Worm (Caenorhabditis elegans) whole organism, L1 larva: Measurements from ENCODE around the gene srbc-68.

Experiments
- C04F5.9 ChIP-seq: sonication (generic microtip); optimal IDR thresholded peaks from 2 replicates; lab custom pipeline; 2016; ENCODE audit warnings: missing genetic modification characterization, missing compliant biosample characterization
- C34B4.2 ChIP-seq: sonication (generic microtip); optimal IDR thresholded peaks from 2 replicates; lab custom pipeline; 2017; ENCODE audit warnings: mild to moderate bottlenecking, missing genetic modification characterization, missing compliant biosample characterization
- aly-2 ChIP-seq: fragments of 150-350 bp; optimal IDR thresholded peaks from 2 replicates; lab custom pipeline; 2014; ENCODE audit warnings: missing biosample characterization, missing genetic modification characterization
- blmp-1 ChIP-seq: fragments of 150-350 bp; optimal IDR thresholded peaks from 2 replicates; lab custom pipeline; 2014; ENCODE audit warnings: missing biosample characterization, missing genetic modification characterization
- ceh-63 ChIP-seq: fragments of 200-800 bp; sonication (Bioruptor generic); optimal IDR thresholded peaks from 2 replicates; lab custom pipeline; 2018; ENCODE audit warnings: mild to moderate bottlenecking, missing genetic modification characterization, missing compliant biosample characterization
- ceh-8 ChIP-seq: fragments of 200-800 bp; sonication (Bioruptor generic); optimal IDR thresholded peaks from 2 replicates; lab custom pipeline; 2018; ENCODE audit warnings: mild to moderate bottlenecking, missing genetic modification characterization, moderate library complexity, missing compliant biosample characterization
- ceh-88 ChIP-seq: fragments of 200-800 bp; sonication (Bioruptor generic); IDR thresholded peaks from 2 replicates; pipeline ENCODE4 v1.3.6; 2022; ENCODE audit warnings: missing genetic modification characterization, missing compliant biosample characterization
- dsc-1 ChIP-seq: sonication (generic microtip); optimal IDR thresholded peaks from 2 replicates; lab custom pipeline; 2016; ENCODE audit warnings: mild to moderate bottlenecking, missing genetic modification characterization, missing compliant biosample characterization
- efl-1 ChIP-seq, 4 experiments: fragments of 150-350 bp; optimal IDR thresholded peaks in 3 of 4; peaks in 1 of 4; 1 replicate in 1 of 4; 2 replicates in 3 of 4; lab custom pipeline; 2014; ENCODE audit warnings: missing biosample characterization in 2 of 4, missing genetic modification characterization in 2 of 4, missing genetic modification reagents in 2 of 4
- efl-3 ChIP-seq: fragments of 200-800 bp; sonication (Bioruptor generic); optimal IDR thresholded peaks from 2 replicates; lab custom pipeline; 2018; ENCODE audit warnings: mild to moderate bottlenecking, missing genetic modification characterization, missing compliant biosample characterization
- egl-13 ChIP-seq: sonication (generic microtip); optimal IDR thresholded peaks from 2 replicates; lab custom pipeline; 2016; ENCODE audit warnings: missing genotype, missing genetic modification reagents, missing genetic modification characterization, missing compliant biosample characterization
- egl-27 ChIP-seq, 2 experiments: fragments of 150-350 bp in 1 of 2; sonication (generic microtip); optimal IDR thresholded peaks; 3 replicates each; lab custom pipeline; 2017 to 2018; ENCODE audit warnings: missing biosample characterization in 2 of 2, missing genetic modification characterization in 2 of 2, missing genetic modification reagents in 2 of 2
- elt-3 ChIP-seq, 6 experiments: fragments of 150-350 bp in 1 of 6; sonication (generic microtip); optimal IDR thresholded peaks; 2 replicates each; lab custom pipeline; 2017 to 2018; ENCODE audit warnings: missing biosample characterization in 6 of 6, missing genetic modification characterization in 6 of 6, inconsistent platforms in 1 of 6
- fos-1 ChIP-seq: fragments of 150-350 bp; optimal IDR thresholded peaks from 2 replicates; lab custom pipeline; 2014; ENCODE audit warnings: missing biosample characterization, missing genetic modification characterization
- hlh-17 ChIP-seq: fragments of 200-800 bp; sonication (Bioruptor generic); optimal IDR thresholded peaks from 2 replicates; lab custom pipeline; 2018; ENCODE audit warnings: missing genetic modification characterization, mild to moderate bottlenecking, missing compliant biosample characterization, moderate library complexity, borderline replicate concordance
- hlh-4 ChIP-seq: sonication (generic microtip); optimal IDR thresholded peaks from 2 replicates; lab custom pipeline; 2016; ENCODE audit warnings: mild to moderate bottlenecking, missing genetic modification characterization, missing compliant biosample characterization
- jun-1 ChIP-seq: fragments of 150-350 bp; optimal IDR thresholded peaks from 2 replicates; lab custom pipeline; 2014; ENCODE audit warnings: missing biosample characterization, missing genetic modification reagents, missing genetic modification characterization
- lin-15B ChIP-seq: fragments of 150-350 bp; sonication (generic microtip); optimal IDR thresholded peaks from 3 replicates; lab custom pipeline; 2014; ENCODE audit warnings: missing biosample characterization, missing genetic modification characterization
- lin-35 ChIP-seq, 2 experiments: fragments of 150-350 bp; optimal IDR thresholded peaks; 2 replicates each; lab custom pipeline; 2014; ENCODE audit warnings: missing biosample characterization in 2 of 2, missing genetic modification characterization in 2 of 2, missing genetic modification reagents in 2 of 2
- lin-39 ChIP-seq: fragments of 150-350 bp; optimal IDR thresholded peaks from 2 replicates; lab custom pipeline; 2014; ENCODE audit warnings: missing biosample characterization, missing genetic modification reagents, missing genetic modification characterization
- mab-9 ChIP-seq: fragments of 200-800 bp; sonication (Bioruptor generic); IDR thresholded peaks from 2 replicates; pipeline ENCODE4 v1.3.6; 2022; ENCODE audit warnings: missing genetic modification reagents, missing genetic modification characterization, missing compliant biosample characterization
- mdl-1 ChIP-seq, 2 experiments: fragments of 150-350 bp; optimal IDR thresholded peaks; 2 replicates each; lab custom pipeline; 2014 to 2017; ENCODE audit warnings: missing biosample characterization in 2 of 2, missing genetic modification characterization in 2 of 2, inconsistent platforms in 1 of 2
- mep-1 ChIP-seq: fragments of 150-350 bp; optimal IDR thresholded peaks from 2 replicates; lab custom pipeline; 2014; ENCODE audit warnings: missing biosample characterization, missing genetic modification characterization
- nhr-11 ChIP-seq: fragments of 150-350 bp; optimal IDR thresholded peaks from 2 replicates; lab custom pipeline; 2014; ENCODE audit warnings: missing biosample characterization, missing genetic modification characterization
- nhr-12 ChIP-seq: sonication (generic microtip); optimal IDR thresholded peaks from 2 replicates; lab custom pipeline; 2017; ENCODE audit warnings: missing biosample characterization, missing genetic modification characterization
- nhr-19 ChIP-seq: fragments of 200-800 bp; sonication (Bioruptor generic); conservative IDR thresholded peaks from 2 replicates; pipeline ENCODE4 v1.3.6; 2022; ENCODE audit warnings: missing genetic modification characterization, missing compliant biosample characterization
- nhr-237 ChIP-seq: fragments of 150-350 bp; optimal IDR thresholded peaks from 2 replicates; lab custom pipeline; 2014; ENCODE audit warnings: missing biosample characterization, missing genetic modification characterization
- nhr-47 ChIP-seq: sonication (generic microtip); optimal IDR thresholded peaks from 2 replicates; lab custom pipeline; 2016; ENCODE audit warnings: mild to moderate bottlenecking, missing genetic modification characterization, moderate library complexity, missing compliant biosample characterization
- nhr-85 ChIP-seq: sonication (generic microtip); peaks from one replicate; lab custom pipeline; 2016; ENCODE audit warnings: missing genetic modification characterization, inconsistent platforms, missing compliant biosample characterization
- pax-3 ChIP-seq: fragments of 200-800 bp; sonication (Bioruptor generic); optimal IDR thresholded peaks from 2 replicates; lab custom pipeline; 2018; ENCODE audit warnings: mild to moderate bottlenecking, missing genetic modification characterization, moderate library complexity, missing compliant biosample characterization
- pqm-1 ChIP-seq: sonication (generic microtip); optimal IDR thresholded peaks from 3 replicates; lab custom pipeline; 2017; ENCODE audit warnings: missing biosample characterization, missing genetic modification characterization
- rnt-1 ChIP-seq: sonication (generic microtip); optimal IDR thresholded peaks from 2 replicates; lab custom pipeline; 2016; ENCODE audit warnings: mild to moderate bottlenecking, missing genetic modification characterization, moderate library complexity, missing compliant biosample characterization
- snpc-4 ChIP-seq: fragments of 150-350 bp; optimal IDR thresholded peaks from 2 replicates; lab custom pipeline; 2014; ENCODE audit warnings: missing biosample characterization, missing genetic modification characterization
- snu-23 ChIP-seq: sonication (generic microtip); optimal IDR thresholded peaks from 2 replicates; lab custom pipeline; 2016; ENCODE audit warnings: missing genetic modification characterization, missing compliant biosample characterization
- sptf-1 ChIP-seq: fragments of 150-350 bp; optimal IDR thresholded peaks from 2 replicates; lab custom pipeline; 2014; ENCODE audit warnings: missing biosample characterization, missing genetic modification characterization
- swsn-7 ChIP-seq: sonication (generic microtip); optimal IDR thresholded peaks from 2 replicates; lab custom pipeline; 2016; ENCODE audit warnings: missing genetic modification characterization, missing compliant biosample characterization
- tbx-2 ChIP-seq: sonication (generic microtip); optimal IDR thresholded peaks from 2 replicates; lab custom pipeline; 2016; ENCODE audit warnings: missing genetic modification characterization, missing compliant biosample characterization
- unc-30 ChIP-seq: sonication (generic microtip); optimal IDR thresholded peaks from 2 replicates; lab custom pipeline; 2017; ENCODE audit warnings: missing biosample characterization, missing genetic modification characterization
- vab-15 ChIP-seq: sonication (generic microtip); optimal IDR thresholded peaks from 2 replicates; lab custom pipeline; 2017; ENCODE audit warnings: missing genotype, mild to moderate bottlenecking, missing genetic modification characterization, missing compliant biosample characterization
- zip-4 ChIP-seq: fragments of 200-800 bp; sonication (Bioruptor generic); optimal IDR thresholded peaks from 2 replicates; lab custom pipeline; 2018; ENCODE audit warnings: mild to moderate bottlenecking, missing genetic modification characterization, moderate library complexity, missing compliant biosample characterization
- ztf-11 ChIP-seq, 2 experiments: sonication (generic microtip); optimal IDR thresholded peaks; 2 replicates each; lab custom pipeline; 2016 to 2017; ENCODE audit warnings: missing genetic modification characterization in 2 of 2, missing biosample characterization in 1 of 2, missing compliant biosample characterization in 1 of 2
- ztf-4 ChIP-seq: fragments of 150-350 bp; optimal IDR thresholded peaks from 2 replicates; lab custom pipeline; 2014; ENCODE audit warnings: missing biosample characterization, missing genetic modification characterization

The srbc-68 gene

ce11 chrV:3546517-3546916 is at the start of gene srbc-68:
TSS of gene srbc-68 (minus strand) at chrV:3546617.
- TF ChIP-seq sptf-1 (no peak), dsc-1 (tag; lab: Kevin White, UChicago) (no peak), C34B4.2 (tag; lab: Kevin White, UChicago) (no peak), unc-30 (tag; lab: Kevin White, UChicago) (no peak)

- TF ChIP-seq elt-3 (tag; optimal IDR thresholded peaks at IDR 0.05; lab: Kevin White, UChicago) = no peak
- TF ChIP-seq nhr-12 (tag; lab: Kevin White, UChicago) = no peak
- TF ChIP-seq aly-2 (tag; lab: Kevin White, UChicago) = no peak
- TF ChIP-seq tbx-2 (tag; lab: Kevin White, UChicago) = no peak
- TF ChIP-seq vab-15 (tag; lab: Kevin White, UChicago) = no peak
- no peak for TF ChIP-seq nhr-85
- no peak for TF ChIP-seq nhr-19 (GFP tag; lab: Robert Waterston, UW)
- TF ChIP-seq sptf-1 = no peak
- TF ChIP-seq nhr-47 = no peak
- no peak for TF ChIP-seq egl-13 (tag; lab: Kevin White, UChicago)
- no peak for TF ChIP-seq lin-39 (tag; lab: Kevin White, UChicago)
- TF ChIP-seq ztf-4 (tag; lab: Kevin White, UChicago) = no peak
- no peak for TF ChIP-seq fos-1
- no peak for TF ChIP-seq efl-3 (GFP tag; lab: Kevin White, UChicago)
- TF ChIP-seq mep-1 = no peak
- TF ChIP-seq lin-35 (GFP tag; optimal IDR thresholded peaks at IDR 0.05; lab: Kevin White, UChicago) = no peak
- TF ChIP-seq blmp-1 (tag; lab: Kevin White, UChicago) = no peak
- no peak for TF ChIP-seq ztf-11 (tag; optimal IDR thresholded peaks at IDR 0.05; lab: Kevin White, UChicago)
Observed at ce11 chrV:3594936-3595335, 48.5 kb upstream of the srbc-68 start, which contains the start of gene srh-213. TSS of gene srh-213 (minus strand) at chrV:3595036.

DNA sequence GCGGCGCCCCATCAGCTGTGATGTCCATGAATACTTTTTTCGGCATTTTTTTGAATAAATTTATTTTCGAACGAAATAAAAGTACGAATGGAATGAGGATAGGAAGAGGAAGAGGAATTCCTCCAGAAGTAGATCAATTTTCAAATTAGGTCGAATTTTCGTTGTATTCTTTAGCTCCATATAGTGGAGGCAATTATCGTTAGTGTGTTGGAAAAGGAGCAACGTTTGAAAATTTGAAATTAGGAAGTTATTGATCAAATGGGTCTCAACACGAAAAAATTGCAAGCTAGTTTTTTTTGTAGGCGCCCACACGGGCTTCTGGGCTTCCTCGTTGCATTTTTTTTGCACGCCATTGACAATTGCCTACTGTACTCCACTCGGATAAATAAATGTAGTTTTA is 45.7 kb upstream of the srbc-68 start, which contains the start of gene T22F3.12:
TSS of gene T22F3.12 (minus strand) at position 101 of the 400 bp plus-strand sequence.
- TF ChIP-seq lin-39 (tag; lab: Kevin White, UChicago) (no peak), swsn-7 (tag; lab: Kevin White, UChicago) (no peak), pqm-1 (no peak), snpc-4 (no peak), pax-3 (tag; lab: Kevin White, UChicago) (no peak), lin-15B (tag; lab: Kevin White, UChicago) (no peak), ceh-63 (GFP tag; lab: Kevin White, UChicago) (no peak), snu-23 (no peak), nhr-237 (no peak), egl-27 (tag; optimal IDR thresholded peaks at IDR 0.05; lab: Kevin White, UChicago) (no peak), jun-1 (tag; lab: Kevin White, UChicago) (no peak), mdl-1 (tag; optimal IDR thresholded peaks at IDR 0.05; lab: Kevin White, UChicago) (no peak), nhr-11 (no peak), rnt-1 (tag; lab: Kevin White, UChicago) (no peak), mab-9 (no peak), ceh-88 (GFP tag; lab: Robert Waterston, UW) (no peak), C34B4.2 (tag; lab: Kevin White, UChicago) (no peak), C04F5.9 (no peak), dsc-1 (tag; lab: Kevin White, UChicago) (no peak)

- TF ChIP-seq hlh-17 (GFP tag; lab: Kevin White, UChicago) = no peak
- no peak for TF ChIP-seq efl-1 (optimal IDR thresholded peaks at IDR 0.05; lab: Kevin White, UChicago)
- peak in 1 of 2 experiments; percentile 16 for TF ChIP-seq efl-1 (GFP tag; optimal IDR thresholded peaks at IDR 0.05 in 1 of 2; lab: Kevin White, UChicago)
- no peak for TF ChIP-seq zip-4 (GFP tag; lab: Kevin White, UChicago)
- no peak for TF ChIP-seq hlh-4 (tag; lab: Kevin White, UChicago)
- no peak for TF ChIP-seq ceh-8 (GFP tag; lab: Kevin White, UChicago)
- TF ChIP-seq, all 84 proteins: peak for 1
Observed at ce11 chrV:3588223-3588622, 41.8 kb upstream of the srbc-68 start.
